Worm (Caenorhabditis elegans) whole organism, young adult: ENCODE results near the gene F25E5.5.

ENCODE experiments used
- B0019.2 ChIP-seq: fragments of 200-800 bp; sonication (Bioruptor generic); conservative IDR thresholded peaks from 2 replicates; pipeline ENCODE4 v1.3.6; 2022; ENCODE audit warnings: missing genetic modification reagents, missing genetic modification characterization, missing compliant biosample characterization
- B0336.3 ChIP-seq: fragments of 200-800 bp; sonication (Bioruptor generic); IDR thresholded peaks from 2 replicates; pipeline ENCODE4 v1.3.6; 2022; ENCODE audit warnings: missing genetic modification characterization, missing compliant biosample characterization
- C06A6.2 ChIP-seq: fragments of 200-800 bp; sonication (Bioruptor generic); conservative IDR thresholded peaks from 2 replicates; pipeline ENCODE4 v1.3.6; 2022; ENCODE audit warnings: missing genetic modification characterization, missing compliant biosample characterization
- C17E4.6 ChIP-seq: fragments of 200-800 bp; sonication (Bioruptor generic); IDR thresholded peaks from 2 replicates; pipeline ENCODE4 v1.3.6; 2022; ENCODE audit warnings: missing genetic modification reagents, missing genetic modification characterization, missing compliant biosample characterization
- F22D6.2 ChIP-seq: sonication (generic microtip); optimal IDR thresholded peaks from 2 replicates; lab custom pipeline; 2016; ENCODE audit warnings: mild to moderate bottlenecking, missing genetic modification characterization, missing compliant biosample characterization
- F39B2.1 ChIP-seq: fragments of 200-800 bp; sonication (Bioruptor generic); IDR thresholded peaks from 2 replicates; pipeline ENCODE4 v1.3.6; 2022; ENCODE audit warnings: missing genetic modification reagents, missing genetic modification characterization, missing compliant biosample characterization
- F55B11.4 ChIP-seq: sonication (generic microtip); optimal IDR thresholded peaks from 2 replicates; lab custom pipeline; 2016; ENCODE audit warnings: missing compliant biosample characterization, missing genetic modification characterization, borderline replicate concordance; ENCODE audit not compliant: insufficient read depth
- K12H6.12 ChIP-seq: fragments of 200-800 bp; sonication (Bioruptor generic); optimal IDR thresholded peaks from 2 replicates; lab custom pipeline; 2018; ENCODE audit warnings: mild to moderate bottlenecking, missing genetic modification characterization, missing compliant biosample characterization
- T26A5.8 ChIP-seq: sonication (generic microtip); optimal IDR thresholded peaks from 2 replicates; lab custom pipeline; 2016; ENCODE audit warnings: missing genetic modification characterization, missing compliant biosample characterization
- Y53F4B.3 ChIP-seq: fragments of 200-800 bp; sonication (Bioruptor generic); IDR thresholded peaks from 2 replicates; pipeline ENCODE4 v1.3.6; 2022; ENCODE audit warnings: missing genetic modification reagents, missing genetic modification characterization, missing compliant biosample characterization
- Y53G8AR.9 ChIP-seq: fragments of 200-800 bp; sonication (Bioruptor generic); conservative IDR thresholded peaks from 2 replicates; pipeline ENCODE4 v1.3.6; 2022; ENCODE audit warnings: missing genetic modification reagents, missing genetic modification characterization, missing compliant biosample characterization
- Y67H2A.10 ChIP-seq: fragments of 200-800 bp; sonication (Bioruptor generic); conservative IDR thresholded peaks from 2 replicates; pipeline ENCODE4 v1.3.6; 2022; ENCODE audit warnings: missing genetic modification reagents, missing genetic modification characterization, missing compliant biosample characterization
- ZK185.1 ChIP-seq: sonication (generic microtip); optimal IDR thresholded peaks from 2 replicates; lab custom pipeline; 2016; ENCODE audit warnings: mild to moderate bottlenecking, missing genetic modification characterization, missing compliant biosample characterization; ENCODE audit not compliant: poor library complexity, severe bottlenecking
- aptf-3 ChIP-seq: fragments of 200-800 bp; sonication (Bioruptor generic); IDR thresholded peaks from 2 replicates; pipeline ENCODE4 v1.3.6; 2022; ENCODE audit warnings: missing genetic modification characterization, missing compliant biosample characterization
- athp-1 ChIP-seq: sonication (generic microtip); optimal IDR thresholded peaks from 2 replicates; lab custom pipeline; 2017; ENCODE audit warnings: mild to moderate bottlenecking, missing genetic modification characterization, missing compliant biosample characterization
- attf-3 ChIP-seq: fragments of 200-800 bp; sonication (Bioruptor generic); conservative IDR thresholded peaks from 2 replicates; pipeline ENCODE4 v1.3.6; 2022; ENCODE audit warnings: missing genetic modification reagents, missing genetic modification characterization, missing compliant biosample characterization
- attf-5 ChIP-seq: fragments of 200-800 bp; sonication (Bioruptor generic); optimal IDR thresholded peaks from 2 replicates; lab custom pipeline; 2018; ENCODE audit warnings: mild to moderate bottlenecking, missing genetic modification characterization, missing compliant biosample characterization
- bed-1 ChIP-seq: fragments of 200-800 bp; sonication (Bioruptor generic); IDR thresholded peaks from 2 replicates; pipeline ENCODE4 v1.3.6; 2022; ENCODE audit warnings: missing genetic modification reagents, missing genetic modification characterization, missing compliant biosample characterization
- ccch-3 ChIP-seq: fragments of 200-800 bp; sonication (Bioruptor generic); optimal IDR thresholded peaks from 2 replicates; lab custom pipeline; 2018; ENCODE audit warnings: mild to moderate bottlenecking, missing genetic modification characterization, missing compliant biosample characterization
- ceh-40 ChIP-seq: fragments of 200-800 bp; sonication (Bioruptor generic); IDR thresholded peaks from 2 replicates; pipeline ENCODE4 v1.3.6; 2022; ENCODE audit warnings: missing genetic modification characterization, missing compliant biosample characterization
- dpff-1 ChIP-seq: sonication (generic microtip); optimal IDR thresholded peaks from 2 replicates; lab custom pipeline; 2017; ENCODE audit warnings: mild to moderate bottlenecking, missing genetic modification characterization, missing compliant biosample characterization
- efl-1 ChIP-seq: fragments of 150-350 bp; optimal IDR thresholded peaks from 2 replicates; lab custom pipeline; 2014; ENCODE audit warnings: missing biosample characterization, missing genetic modification reagents, missing genetic modification characterization
- egrh-3 ChIP-seq: fragments of 200-800 bp; sonication (Bioruptor generic); IDR thresholded peaks from 2 replicates; pipeline ENCODE4 v1.3.6; 2022; ENCODE audit warnings: missing genetic modification reagents, missing genetic modification characterization, missing compliant biosample characterization
- ekl-4 ChIP-seq: fragments of 200-800 bp; sonication (Bioruptor generic); IDR thresholded peaks from 2 replicates; pipeline ENCODE4 v1.3.6; 2022; ENCODE audit warnings: missing genetic modification reagents, missing genetic modification characterization, missing compliant biosample characterization
- fkh-3 ChIP-seq: sonication (generic microtip); optimal IDR thresholded peaks from 2 replicates; lab custom pipeline; 2016; ENCODE audit warnings: mild to moderate bottlenecking, missing genetic modification characterization, missing compliant biosample characterization
- hmg-1.2 ChIP-seq: fragments of 200-800 bp; sonication (Bioruptor generic); IDR thresholded peaks from 2 replicates; pipeline ENCODE4 v1.3.6; 2022; ENCODE audit warnings: missing genetic modification reagents, missing genetic modification characterization, missing compliant biosample characterization
- hmg-20 ChIP-seq: fragments of 200-800 bp; sonication (Bioruptor generic); IDR thresholded peaks from 2 replicates; pipeline ENCODE4 v1.3.6; 2022; ENCODE audit warnings: missing genetic modification reagents, missing genetic modification characterization, missing compliant biosample characterization
- hsf-1 ChIP-seq: fragments of 200-800 bp; sonication (Bioruptor generic); IDR thresholded peaks from 2 replicates; pipeline ENCODE4 v1.3.6; 2022; ENCODE audit warnings: missing genetic modification reagents, missing genetic modification characterization, missing compliant biosample characterization
- let-607 ChIP-seq, 2 experiments: fragments of 200-800 bp in 1 of 2; sonication (Bioruptor generic) in 1 of 2; sonication (generic microtip) in 1 of 2; optimal IDR thresholded peaks; 2 replicates each; lab custom pipeline; 2016 to 2018; ENCODE audit warnings: mild to moderate bottlenecking in 2 of 2, missing compliant biosample characterization in 2 of 2, missing genetic modification characterization in 2 of 2, moderate library complexity in 2 of 2, missing genotype in 1 of 2
- lin-26 ChIP-seq: fragments of 200-800 bp; sonication (Bioruptor generic); IDR thresholded peaks from 2 replicates; pipeline ENCODE4 v1.3.6; 2022; ENCODE audit warnings: missing genetic modification reagents, missing genetic modification characterization, missing compliant biosample characterization
- lin-54 ChIP-seq: fragments of 200-800 bp; sonication (Bioruptor generic); optimal IDR thresholded peaks from 2 replicates; lab custom pipeline; 2018; ENCODE audit warnings: mild to moderate bottlenecking, missing genetic modification characterization, missing compliant biosample characterization
- madf-6 ChIP-seq: fragments of 200-800 bp; sonication (Bioruptor generic); IDR thresholded peaks from 2 replicates; pipeline ENCODE4 v1.3.6; 2022; ENCODE audit warnings: missing genetic modification reagents, missing genetic modification characterization, missing compliant biosample characterization
- madf-8 ChIP-seq: fragments of 200-800 bp; sonication (Bioruptor generic); conservative IDR thresholded peaks from 2 replicates; pipeline ENCODE4 v1.3.6; 2022; ENCODE audit warnings: missing genetic modification reagents, missing genetic modification characterization, missing compliant biosample characterization
- mel-28 ChIP-seq: sonication (generic microtip); optimal IDR thresholded peaks from 2 replicates; lab custom pipeline; 2016; ENCODE audit warnings: borderline replicate concordance, mild to moderate bottlenecking, missing genetic modification characterization, missing compliant biosample characterization
- nhr-179 ChIP-seq: sonication (generic microtip); optimal IDR thresholded peaks from 2 replicates; lab custom pipeline; 2016; ENCODE audit warnings: mild to moderate bottlenecking, missing genetic modification characterization, missing compliant biosample characterization
- pbrm-1 ChIP-seq: fragments of 200-800 bp; sonication (Bioruptor generic); IDR thresholded peaks from 2 replicates; pipeline ENCODE4 v1.3.6; 2022; ENCODE audit warnings: missing genetic modification reagents, missing genetic modification characterization, missing compliant biosample characterization
- rcor-1 ChIP-seq: fragments of 200-800 bp; sonication (Bioruptor generic); IDR thresholded peaks from 2 replicates; pipeline ENCODE4 v1.3.6; 2022; ENCODE audit warnings: missing genetic modification reagents, missing genetic modification characterization, missing compliant biosample characterization
- rec-8 ChIP-seq, 2 experiments: sonication (generic microtip); optimal IDR thresholded peaks; 2 replicates each; lab custom pipeline; 2016; ENCODE audit warnings: mild to moderate bottlenecking in 2 of 2, missing genetic modification characterization in 2 of 2, missing genetic modification reagents in 2 of 2, missing genotype in 2 of 2, missing biosample characterization in 1 of 2, missing compliant biosample characterization in 1 of 2, moderate library complexity in 1 of 2
- repo-1 ChIP-seq: sonication (generic microtip); optimal IDR thresholded peaks from 2 replicates; lab custom pipeline; 2017; ENCODE audit warnings: mild to moderate bottlenecking, missing genetic modification characterization, missing compliant biosample characterization
- rpc-1 ChIP-seq, 2 experiments: fragments of 150-350 bp in 1 of 2; sonication (generic microtip) in 1 of 2; optimal IDR thresholded peaks; 2 replicates each; lab custom pipeline; 2014 to 2018; ENCODE audit warnings: missing biosample characterization in 1 of 2, missing genetic modification characterization in 1 of 2, missing genetic modification reagents in 1 of 2, missing genotype in 1 of 2
- somi-1 ChIP-seq: fragments of 200-800 bp; sonication (Bioruptor generic); optimal IDR thresholded peaks from 2 replicates; lab custom pipeline; 2018; ENCODE audit warnings: mild to moderate bottlenecking, missing genetic modification characterization, missing compliant biosample characterization
- sptf-2 ChIP-seq: fragments of 200-800 bp; sonication (Bioruptor generic); optimal IDR thresholded peaks from 2 replicates; lab custom pipeline; 2018; ENCODE audit warnings: mild to moderate bottlenecking, missing genetic modification characterization, missing compliant biosample characterization
- unc-130 ChIP-seq: sonication (generic microtip); optimal IDR thresholded peaks from 2 replicates; lab custom pipeline; 2016; ENCODE audit warnings: missing genetic modification reagents, missing genetic modification characterization, missing compliant biosample characterization
- xnd-1 ChIP-seq: sonication (generic microtip); optimal IDR thresholded peaks from 2 replicates; lab custom pipeline; 2016; ENCODE audit warnings: missing genotype, missing genetic modification reagents, missing genetic modification characterization, missing compliant biosample characterization
- zim-3 ChIP-seq: sonication (generic microtip); optimal IDR thresholded peaks from 2 replicates; lab custom pipeline; 2017; ENCODE audit warnings: mild to moderate bottlenecking, missing genetic modification characterization, moderate library complexity, missing compliant biosample characterization
- ztf-18 ChIP-seq: sonication (generic microtip); optimal IDR thresholded peaks from 2 replicates; lab custom pipeline; 2016; ENCODE audit warnings: missing genotype, mild to moderate bottlenecking, missing genetic modification characterization, missing compliant biosample characterization
- ztf-6 ChIP-seq: fragments of 200-800 bp; sonication (Bioruptor generic); IDR thresholded peaks from 2 replicates; pipeline ENCODE4 v1.3.6; 2022; ENCODE audit warnings: missing genetic modification reagents, missing genetic modification characterization, missing compliant biosample characterization

The F25E5.5 gene

DNA sequence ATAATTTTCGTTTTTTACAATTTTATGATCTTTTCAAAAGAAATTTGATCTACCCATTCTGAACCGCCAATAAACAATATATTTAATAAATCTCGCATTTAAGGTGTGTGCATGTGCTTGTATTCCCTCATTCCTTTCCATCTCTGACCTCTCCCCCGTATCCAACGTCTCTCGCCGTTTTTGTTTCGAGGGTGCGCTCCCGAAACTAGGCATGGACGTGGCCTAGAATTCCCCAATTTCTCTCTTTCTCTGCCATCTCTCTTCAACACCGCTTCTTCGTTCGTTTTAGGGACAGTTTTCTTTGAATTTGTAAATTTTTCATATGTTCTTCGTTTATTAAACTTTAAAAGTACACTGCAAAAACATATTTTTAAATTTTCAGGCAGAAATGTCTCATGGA, 18.4 kb downstream of the F25E5.5 start, which contains the start of gene F25E5.1 (continued):
- no peak for TF ChIP-seq Y67H2A.10 (GFP tag; lab: Robert Waterston, UW)
- peak; percentile 50 for TF ChIP-seq ZK185.1 (tag; lab: Kevin White, UChicago)
- TF ChIP-seq attf-5 (GFP tag; lab: Kevin White, UChicago): peak; percentile 91
- TF ChIP-seq Y53G8AR.9 (GFP tag; lab: Robert Waterston, UW): no peak
- TF ChIP-seq C17E4.6: no peak
- no peak for TF ChIP-seq rpc-1 (optimal IDR thresholded peaks at IDR 0.05; lab: Kevin White, UChicago)
- TF ChIP-seq rpc-1 (tag; optimal IDR thresholded peaks at IDR 0.05; lab: Kevin White, UChicago): no peak
- peak; percentile 61 for TF ChIP-seq athp-1
- TF ChIP-seq hmg-20: 0 out of 2 replicates have a peak, but pooled peaks have one; percentile 24
- TF ChIP-seq somi-1 (GFP tag; lab: Kevin White, UChicago): no peak
- 0 out of 2 replicates have a peak, but pooled peaks have one; percentile 15 for TF ChIP-seq attf-3 (GFP tag; lab: Robert Waterston, UW)
- 0 out of 2 replicates have a peak, but pooled peaks have one; percentile 27 for TF ChIP-seq ekl-4 (GFP tag; lab: Robert Waterston, UW)
- no peak for TF ChIP-seq ztf-6 (GFP tag; lab: Robert Waterston, UW)
- TF ChIP-seq fkh-3 (tag; lab: Kevin White, UChicago): no peak
- no peak for TF ChIP-seq F39B2.1
- TF ChIP-seq unc-130 (GFP tag; lab: Kevin White, UChicago): no peak
- TF ChIP-seq madf-6 (GFP tag; lab: Robert Waterston, UW): no peak; the same call in 1 of the 2 replicates
- no peak for TF ChIP-seq T26A5.8
- no peak for TF ChIP-seq ccch-3 (GFP tag; lab: Kevin White, UChicago)
- TF ChIP-seq ceh-40 (GFP tag; lab: Robert Waterston, UW): no peak
- peak; percentile 10 for TF ChIP-seq K12H6.12
- TF ChIP-seq madf-8 (GFP tag; lab: Robert Waterston, UW): peak; percentile 46
- TF ChIP-seq mel-28: no peak
- peak; percentile 15 for TF ChIP-seq xnd-1
- TF ChIP-seq F55B11.4 (tag; lab: Kevin White, UChicago): no peak
- TF ChIP-seq hsf-1 (GFP tag; lab: Robert Waterston, UW): no peak
- no peak for TF ChIP-seq F22D6.2 (tag; lab: Kevin White, UChicago)
- TF ChIP-seq efl-1: peak; percentile 67
- TF ChIP-seq sptf-2: no peak
- TF ChIP-seq B0336.3 (GFP tag; lab: Robert Waterston, UW): no peak
- TF ChIP-seq B0019.2 (GFP tag; lab: Robert Waterston, UW): no peak
- peak; percentile 49 for TF ChIP-seq ztf-18
- peak; percentile 68; the same call in 1 of the 2 replicates for TF ChIP-seq pbrm-1
- no peak for TF ChIP-seq Y53F4B.3 (GFP tag; lab: Robert Waterston, UW)
- no peak for TF ChIP-seq nhr-179 (tag; lab: Kevin White, UChicago)
- TF ChIP-seq hmg-1.2 (GFP tag; lab: Robert Waterston, UW): peak; percentile 69
- no peak for TF ChIP-seq let-607 (tag; optimal IDR thresholded peaks at IDR 0.05; lab: Kevin White, UChicago)
- no peak for TF ChIP-seq lin-54 (GFP tag; lab: Kevin White, UChicago)
- no peak for TF ChIP-seq aptf-3 (GFP tag; lab: Robert Waterston, UW)
- TF ChIP-seq rcor-1: 0 out of 2 replicates have a peak, but pooled peaks have one; percentile 32
- no peak for TF ChIP-seq lin-26 (GFP tag; lab: Robert Waterston, UW)
- TF ChIP-seq rec-8 (tag; optimal IDR thresholded peaks at IDR 0.05; lab: Kevin White, UChicago): no peak
- no peak for TF ChIP-seq repo-1 (tag; lab: Kevin White, UChicago)
- TF ChIP-seq dpff-1 (tag; lab: Kevin White, UChicago): no peak
- TF ChIP-seq egrh-3 (GFP tag; lab: Robert Waterston, UW): 0 out of 2 replicates have a peak, but pooled peaks have one; percentile 34
- TF ChIP-seq C06A6.2 (GFP tag; lab: Robert Waterston, UW): no peak
- TF ChIP-seq bed-1: no peak
- no peak for TF ChIP-seq zim-3 (tag; lab: Kevin White, UChicago)
- TF ChIP-seq, all 124 proteins: peak for 20
